Worm (Caenorhabditis elegans): ENCODE results near the gene Y43D4A.6.

ce11 chrIV:16822529-16822928 lies 35.4 kb downstream of the Y43D4A.6 start, which contains the start of gene Y116A8A.4:
- no peak for TF ChIP-seq ama-1 (optimal IDR thresholded peaks at IDR 0.05)
- no peak for TF ChIP-seq hmbx-1 (tag; optimal IDR thresholded peaks at IDR 0.05)
- TF ChIP-seq ets-7 (tag; optimal IDR thresholded peaks at IDR 0.05): no peak
- no peak for TF ChIP-seq scrt-1 (GFP tag; IDR thresholded peaks at IDR 0.05)
- TF ChIP-seq hnd-1 (tag; optimal IDR thresholded peaks at IDR 0.05): no peak
- TF ChIP-seq tbx-11 (GFP tag; IDR thresholded peaks at IDR 0.05): no peak
- no peak for TF ChIP-seq hmg-4 (GFP tag; optimal IDR thresholded peaks at IDR 0.05)
- no peak for TF ChIP-seq tbx-37 (GFP tag; conservative IDR thresholded peaks at IDR 0.05)
- TF ChIP-seq aly-1 (tag; optimal IDR thresholded peaks at IDR 0.05): no peak
